Worm (Caenorhabditis elegans) whole organism, mixed stage, embryonic: ENCODE measurements around the gene F28C6.5.

Experiments used
- M03D4.4 ChIP-seq: sonication (generic microtip); optimal IDR thresholded peaks from 2 replicates; lab custom pipeline; 2017; ENCODE audit warnings: mild to moderate bottlenecking, missing genetic modification characterization, missing compliant biosample characterization
- blmp-1 ChIP-seq: fragments of 150-350 bp; optimal IDR thresholded peaks from 2 replicates; lab custom pipeline; 2014; ENCODE audit warnings: missing biosample characterization, missing genetic modification characterization
- cnd-1 ChIP-seq: fragments of 200-800 bp; sonication (Bioruptor generic); optimal IDR thresholded peaks from 2 replicates; lab custom pipeline; 2018; ENCODE audit warnings: mild to moderate bottlenecking, missing genetic modification characterization, missing compliant biosample characterization
- elt-1 ChIP-seq: sonication (generic microtip); optimal IDR thresholded peaks from 2 replicates; lab custom pipeline; 2017; ENCODE audit warnings: missing genetic modification characterization, mild to moderate bottlenecking, missing compliant biosample characterization, antibody characterized with exemption, moderate library complexity, borderline replicate concordance; ENCODE audit not compliant: insufficient read depth
- lsy-2 ChIP-seq: fragments of 150-350 bp; optimal IDR thresholded peaks from 2 replicates; lab custom pipeline; 2014; ENCODE audit warnings: missing biosample characterization, missing genetic modification characterization
- nhr-12 ChIP-seq: fragments of 150-350 bp; optimal IDR thresholded peaks from 2 replicates; lab custom pipeline; 2014; ENCODE audit warnings: missing biosample characterization, missing genetic modification characterization
- nhr-2 ChIP-seq: fragments of 150-350 bp; optimal IDR thresholded peaks from 2 replicates; lab custom pipeline; 2014; ENCODE audit warnings: missing biosample characterization, missing genetic modification characterization
- nhr-237 ChIP-seq: fragments of 150-350 bp; optimal IDR thresholded peaks from 2 replicates; lab custom pipeline; 2014; ENCODE audit warnings: missing biosample characterization, missing genetic modification characterization
- nhr-28 ChIP-seq: fragments of 150-350 bp; optimal IDR thresholded peaks from 2 replicates; lab custom pipeline; 2014; ENCODE audit warnings: missing biosample characterization, missing genetic modification characterization
- sem-2 ChIP-seq: fragments of 200-800 bp; sonication (Bioruptor generic); optimal IDR thresholded peaks from 2 replicates; lab custom pipeline; 2018; ENCODE audit warnings: mild to moderate bottlenecking, missing genetic modification characterization, missing compliant biosample characterization
- tbx-8 ChIP-seq: fragments of 200-800 bp; sonication (Bioruptor generic); optimal IDR thresholded peaks from 2 replicates; lab custom pipeline; 2018; ENCODE audit warnings: mild to moderate bottlenecking, missing genetic modification characterization, moderate library complexity, missing compliant biosample characterization
- unc-62 ChIP-seq: fragments of 150-350 bp; optimal IDR thresholded peaks from 2 replicates; lab custom pipeline; 2014; ENCODE audit warnings: missing biosample characterization, missing genetic modification reagents, missing genetic modification characterization

DNA sequence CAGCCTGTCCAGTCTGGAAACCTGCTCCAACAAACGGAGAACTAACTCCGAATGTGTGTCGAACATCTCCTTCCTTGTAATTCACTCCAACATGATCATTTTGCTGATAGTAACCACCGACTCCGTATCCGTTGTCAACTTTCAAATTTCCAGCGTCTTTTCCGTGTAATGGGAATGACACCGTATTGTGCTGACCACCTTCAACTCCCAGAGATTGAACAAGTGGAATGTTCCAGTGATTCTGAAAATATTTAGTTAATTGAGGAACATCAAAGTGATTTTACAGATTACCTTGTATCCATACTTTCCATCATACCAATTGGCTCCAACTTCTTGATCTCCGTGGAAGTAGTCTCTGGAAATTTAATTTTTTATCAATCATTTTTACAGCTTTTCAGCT is 28.6 kb downstream of the F28C6.5 start:
- TF ChIP-seq elt-1 (tag; lab: Kevin White, UChicago) (no peak), nhr-12 (no peak), nhr-237 (no peak), cnd-1 (tag; lab: Kevin White, UChicago) (no peak), unc-62 (GFP tag; lab: Kevin White, UChicago) (no peak), nhr-28 (tag; lab: Kevin White, UChicago) (no peak), nhr-2 (tag; lab: Kevin White, UChicago) (no peak), tbx-8 (GFP tag; lab: Kevin White, UChicago) (no peak), sem-2 (GFP tag; lab: Kevin White, UChicago) (no peak), M03D4.4 (no peak), lsy-2 (tag; lab: Kevin White, UChicago) (no peak), blmp-1 (no peak)
